Fruit fly (Drosophila melanogaster): ENCODE measurements around the gene Reph.

The Reph gene

dm6 chr2L:3813255-3813875 is 10.0 kb downstream of the Reph start, which contains the start of gene CG3407 (continued):
- peak; percentile 36; the same call in 1 of the 2 replicates for TF ChIP-seq lmd (GFP tag; IDR thresholded peaks at IDR 0.05)
- no peak for TF ChIP-seq HHEX (GFP tag; optimal IDR thresholded peaks at IDR 0.05)
- TF ChIP-seq Trl (optimal IDR thresholded peaks at IDR 0.05), result no peak
- TF ChIP-seq Trl (GFP tag; optimal IDR thresholded peaks at IDR 0.05), result peak; percentile 40
- peak; percentile 56 for TF ChIP-seq ERR (GFP tag; optimal IDR thresholded peaks at IDR 0.05)
- TF ChIP-seq Nf-YA (GFP tag; IDR thresholded peaks at IDR 0.05), result no peak
- peak; percentile 82 for TF ChIP-seq Bgb (GFP tag; IDR thresholded peaks at IDR 0.05; ENCODE audit: partially characterized antibody)
- no peak for TF ChIP-seq CrebB (tag; optimal IDR thresholded peaks at IDR 0.05)
- TF ChIP-seq Opbp (GFP tag; IDR thresholded peaks at IDR 0.05; ENCODE audit: partially characterized antibody), result peak; percentile 75
- peak; percentile 60 for TF ChIP-seq pho (GFP tag; optimal IDR thresholded peaks at IDR 0.05)
- TF ChIP-seq Spps (tag; optimal IDR thresholded peaks at IDR 0.05), result no peak
- no peak for TF ChIP-seq so (GFP tag; IDR thresholded peaks at IDR 0.05)
- TF ChIP-seq btn (GFP tag; optimal IDR thresholded peaks at IDR 0.05), result no peak
- 0 out of 2 replicates have a peak, but pooled peaks have one; percentile 36 for TF ChIP-seq CG32532 (GFP tag; IDR thresholded peaks at IDR 0.05)
- peak; percentile 68 for TF ChIP-seq mam (GFP tag; optimal IDR thresholded peaks at IDR 0.05)
- TF ChIP-seq bigmax (GFP tag; optimal IDR thresholded peaks at IDR 0.05), result no peak
- no peak for TF ChIP-seq CG9727 (GFP tag; optimal IDR thresholded peaks at IDR 0.05)
- peak; percentile 38 for TF ChIP-seq Antp (GFP tag; optimal IDR thresholded peaks at IDR 0.05)
- TF ChIP-seq mld (GFP tag; IDR thresholded peaks at IDR 0.05; ENCODE audit: partially characterized antibody), result no peak
- TF ChIP-seq HLH54F (GFP tag; optimal IDR thresholded peaks at IDR 0.05), result peak; percentile 67
- TF ChIP-seq D19A (tag; optimal IDR thresholded peaks at IDR 0.05), result no peak
- no peak for TF ChIP-seq CG2678 (tag; optimal IDR thresholded peaks at IDR 0.05)
- TF ChIP-seq Chrac-16 (GFP tag; optimal IDR thresholded peaks at IDR 0.05), result peak; percentile 55
- TF ChIP-seq H15 (GFP tag; IDR thresholded peaks at IDR 0.05), result 0 out of 3 replicates have a peak, but pooled peaks have one; percentile 19
- no peak for TF ChIP-seq CG12219 (GFP tag; optimal IDR thresholded peaks at IDR 0.05)
- TF ChIP-seq CG13775 (GFP tag; optimal IDR thresholded peaks at IDR 0.05), result no peak
- peak; percentile 71 for TF ChIP-seq Sry-δ (GFP tag; optimal IDR thresholded peaks at IDR 0.05)
- TF ChIP-seq aop (GFP tag; IDR thresholded peaks at IDR 0.05), result peak; percentile 41; the same call in 1 of the 2 replicates
- no peak for TF ChIP-seq wdn (GFP tag; IDR thresholded peaks at IDR 0.05)
- no peak for TF ChIP-seq run (tag; optimal IDR thresholded peaks at IDR 0.05)
- TF ChIP-seq CG10321 (GFP tag; IDR thresholded peaks at IDR 0.05), result no peak
- TF ChIP-seq ranshi (GFP tag; IDR thresholded peaks at IDR 0.05), result no peak
- no peak for TF ChIP-seq gsb-n (tag; optimal IDR thresholded peaks at IDR 0.05)
- TF ChIP-seq slou (GFP tag; optimal IDR thresholded peaks at IDR 0.05), result no peak
- TF ChIP-seq CG7928 (GFP tag; optimal IDR thresholded peaks at IDR 0.05), result no peak
- peak; percentile 76 for TF ChIP-seq bbx (GFP tag; IDR thresholded peaks at IDR 0.05; ENCODE audit: partially characterized antibody)
- peak; percentile 16 for TF ChIP-seq CG3995 (GFP tag; optimal IDR thresholded peaks at IDR 0.05)
- TF ChIP-seq CG9876 (GFP tag; optimal IDR thresholded peaks at IDR 0.05), result peak; percentile 63
- no peak for TF ChIP-seq C15 (GFP tag; IDR thresholded peaks at IDR 0.05)
- no peak for TF ChIP-seq cg (GFP tag; optimal IDR thresholded peaks at IDR 0.05)
- TF ChIP-seq CG15011 (GFP tag; optimal IDR thresholded peaks at IDR 0.05), result no peak
- no peak for TF ChIP-seq pb (GFP tag; optimal IDR thresholded peaks at IDR 0.05)
- no peak for TF ChIP-seq Hand (GFP tag; optimal IDR thresholded peaks at IDR 0.05)
- TF ChIP-seq kay (GFP tag; optimal IDR thresholded peaks at IDR 0.05), result peak; percentile 25
- TF ChIP-seq Gsc (GFP tag; IDR thresholded peaks at IDR 0.05), result no peak
- TF ChIP-seq eyg (GFP tag; optimal IDR thresholded peaks at IDR 0.05), result no peak
- no peak; the same call in 1 of the 2 replicates for TF ChIP-seq CG9215 (GFP tag; IDR thresholded peaks at IDR 0.05)
- peak; percentile 28 for TF ChIP-seq gcm2 (GFP tag; optimal IDR thresholded peaks at IDR 0.05)
- TF ChIP-seq CG7987 (GFP tag; optimal IDR thresholded peaks at IDR 0.05), result no peak
- peak; percentile 42 for TF ChIP-seq CG13123 (GFP tag; optimal IDR thresholded peaks at IDR 0.05)
- TF ChIP-seq CG2129 (GFP tag; IDR thresholded peaks at IDR 0.05; ENCODE audit: partially characterized antibody), result no peak
